Fruit fly (Drosophila melanogaster) whole organism, wandering third instar larva: ENCODE results near the gene unc80.

Experiments
- Dfd ChIP-seq: fragments of >200 bp; optimal IDR thresholded peaks from 2 replicates; lab custom pipeline; 2017; ENCODE audit warnings: missing biosample characterization, missing genetic modification characterization
- Myc ChIP-seq: fragments of >200 bp; optimal IDR thresholded peaks from 2 replicates; lab custom pipeline; 2017
- br ChIP-seq: fragments of 200-800 bp; sonication (Bioruptor generic); optimal IDR thresholded peaks from 2 replicates; lab custom pipeline; 2016; ENCODE audit warnings: missing biosample characterization, missing genetic modification characterization
- h ChIP-seq: fragments of 200-800 bp; sonication (Bioruptor generic); optimal IDR thresholded peaks from 3 replicates; lab custom pipeline; 2016; ENCODE audit warnings: missing biosample characterization, mild to moderate bottlenecking, missing genetic modification characterization
- pan ChIP-seq: fragments of >200 bp; optimal IDR thresholded peaks from 2 replicates; lab custom pipeline; 2017
- psq ChIP-seq: fragments of 200-800 bp; sonication (Bioruptor generic); optimal IDR thresholded peaks from 3 replicates; lab custom pipeline; 2017; ENCODE audit warnings: missing biosample characterization, mild to moderate bottlenecking, missing genetic modification characterization, moderate library complexity

DNA sequence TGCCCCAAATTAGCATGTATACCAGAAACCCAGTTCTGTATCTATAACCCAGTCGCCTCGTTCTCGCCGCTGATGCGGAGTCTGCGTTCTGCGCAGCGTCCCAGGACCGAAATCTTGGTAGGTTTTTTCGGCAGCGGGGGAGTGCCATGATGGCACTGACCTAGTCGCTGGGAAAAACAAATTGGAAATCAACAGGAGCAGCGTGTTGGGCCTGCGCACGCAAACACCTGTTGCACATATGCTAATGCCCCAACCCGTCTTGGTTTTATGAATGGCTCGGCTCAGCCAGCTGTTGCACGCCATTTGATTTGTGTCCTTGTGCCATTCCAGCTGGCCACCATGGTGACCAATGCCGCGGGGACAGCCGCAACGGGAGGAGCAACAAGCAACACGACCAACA, 618 bp downstream of the unc80 start:
- TF ChIP-seq h (GFP tag; lab: Kevin White, UChicago) (no peak), Dfd (GFP tag; lab: Kevin White, UChicago) (no peak), psq (GFP tag; lab: Kevin White, UChicago) (no peak), pan (no peak), br (no peak), Myc (lab: Kevin White, UChicago) (no peak)
